Worm (Caenorhabditis elegans) whole organism, L1 larva: ENCODE results near the gene F57B9.8.

Experiments used
- ama-1 ChIP-seq: fragments of 150-350 bp; optimal IDR thresholded peaks from 2 replicates; lab custom pipeline; 2014
- elt-3 ChIP-seq, 6 experiments: fragments of 150-350 bp in 1 of 6; sonication (generic microtip); optimal IDR thresholded peaks; 2 replicates each; lab custom pipeline; 2017 to 2018; ENCODE audit warnings: missing biosample characterization in 6 of 6, missing genetic modification characterization in 6 of 6, inconsistent platforms in 1 of 6
- fkh-10 ChIP-seq: sonication (generic microtip); optimal IDR thresholded peaks from 2 replicates; lab custom pipeline; 2017; ENCODE audit warnings: missing biosample characterization, missing genetic modification reagents, missing genetic modification characterization
- sox-4 ChIP-seq: sonication (generic microtip); optimal IDR thresholded peaks from 2 replicates; lab custom pipeline; 2016; ENCODE audit warnings: missing genetic modification characterization, missing compliant biosample characterization
- tbx-2 ChIP-seq: sonication (generic microtip); optimal IDR thresholded peaks from 2 replicates; lab custom pipeline; 2016; ENCODE audit warnings: missing genetic modification characterization, missing compliant biosample characterization
- unc-130 ChIP-seq: fragments of 150-350 bp; optimal IDR thresholded peaks from 2 replicates; lab custom pipeline; 2017; ENCODE audit warnings: missing biosample characterization, missing genetic modification characterization, inconsistent platforms
- zip-4 ChIP-seq: fragments of 200-800 bp; sonication (Bioruptor generic); optimal IDR thresholded peaks from 2 replicates; lab custom pipeline; 2018; ENCODE audit warnings: mild to moderate bottlenecking, missing genetic modification characterization, moderate library complexity, missing compliant biosample characterization

ce11 chrIII:6961167-6961566 lies 26.0 kb upstream of the F57B9.8 start:
- TF ChIP-seq sox-4 (tag; lab: Kevin White, UChicago), result no peak
- peak in 1 of 6 experiments; percentile 1 for TF ChIP-seq elt-3 (tag; optimal IDR thresholded peaks at IDR 0.05; lab: Kevin White, UChicago)
- TF ChIP-seq fkh-10 (GFP tag; lab: Kevin White, UChicago), result peak; percentile 0
- TF ChIP-seq tbx-2, result peak; percentile 2
- no peak for TF ChIP-seq zip-4 (GFP tag; lab: Kevin White, UChicago)
- peak; percentile 40 for TF ChIP-seq ama-1
- TF ChIP-seq unc-130 (tag; lab: Kevin White, UChicago), result no peak
